Worm (Caenorhabditis elegans): ENCODE results near the gene F35D11.3.

ce11 chrII:4597441-4597840 lies 10.7 kb upstream of the F35D11.3 start:
- no peak for TF ChIP-seq B0019.2 (GFP tag; conservative IDR thresholded peaks at IDR 0.05)
- TF ChIP-seq aptf-2 (GFP tag; conservative IDR thresholded peaks at IDR 0.05), result no peak
- TF ChIP-seq dpl-1 (GFP tag; optimal IDR thresholded peaks at IDR 0.05), result no peak
- TF ChIP-seq ceh-40 (GFP tag; IDR thresholded peaks at IDR 0.05), result no peak
- TF ChIP-seq sdz-38 (tag; optimal IDR thresholded peaks at IDR 0.05), result no peak
- no peak for TF ChIP-seq nhr-27 (tag; optimal IDR thresholded peaks at IDR 0.05)
- no peak for TF ChIP-seq unc-62 (GFP tag; optimal IDR thresholded peaks at IDR 0.05)
- TF ChIP-seq dox-1 (GFP tag; IDR thresholded peaks at IDR 0.05), result no peak
- TF ChIP-seq Y79H2A.3 (GFP tag; conservative IDR thresholded peaks at IDR 0.05), result no peak
- TF ChIP-seq Y67H2A.10 (GFP tag; conservative IDR thresholded peaks at IDR 0.05), result no peak
- no peak for TF ChIP-seq fkh-3 (tag; optimal IDR thresholded peaks at IDR 0.05)
- TF ChIP-seq T26A5.8 (tag; optimal IDR thresholded peaks at IDR 0.05), result no peak
